In the genomic region with DNA sequence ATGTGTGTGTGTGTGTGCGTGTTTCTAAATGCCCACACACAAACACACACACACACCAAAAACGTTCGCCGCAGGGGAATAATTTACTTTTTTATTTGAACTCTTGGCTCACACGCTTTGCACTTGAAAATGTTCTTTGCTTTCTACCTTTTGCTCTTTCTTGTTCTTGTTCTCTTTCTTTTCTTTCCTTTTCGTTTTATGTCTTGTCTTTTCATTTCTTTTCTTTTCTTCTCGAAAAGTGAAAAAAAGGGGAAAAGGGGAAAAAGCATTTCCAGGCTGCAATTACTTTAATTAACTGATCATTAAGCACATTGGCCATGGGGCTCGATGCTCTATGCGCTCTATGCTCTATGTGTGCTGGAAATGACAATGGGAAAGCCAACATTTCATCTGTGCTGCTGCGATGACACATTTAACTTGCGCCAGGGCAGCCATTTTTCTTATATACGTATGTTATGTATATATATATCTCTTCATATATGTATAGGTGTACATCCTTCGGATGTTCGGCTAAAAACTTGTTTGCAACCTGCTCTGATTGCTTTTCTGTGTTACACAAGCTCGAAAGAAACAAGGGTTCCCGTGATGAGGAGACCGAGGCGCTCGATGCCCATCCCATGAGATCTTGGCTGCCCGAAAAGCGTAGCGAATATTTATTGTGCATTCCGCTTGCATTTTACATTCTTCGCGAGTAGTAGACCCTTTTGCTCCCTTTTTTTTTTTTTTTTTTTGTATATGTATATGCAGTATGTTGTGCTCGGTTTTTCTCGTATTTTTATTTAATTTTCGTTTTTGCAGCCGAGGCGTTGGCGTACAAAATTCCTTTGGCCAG, we compare ENCODE assay signal across 1 fruit fly cellular context.
A peak's percentile ranks its signal among the peaks of the same experiment; 100 is the strongest.
TF ChIP-seq lines count a peak whose summit lies in the region.

No protein-coding gene starts in this region.

TF ChIP-seq in whole organism, embryonic, 481 proteins besides CTCF, POLR2A, EP300 and RAD21 (continued from another document):
- TF ChIP-seq caup (GFP tag; optimal IDR thresholded peaks at IDR 0.05; lab: Kevin White, UChicago; ENCODE audit: severe bottlenecking), result no peak
- TF ChIP-seq Aef1 (GFP tag; IDR thresholded peaks at IDR 0.05; lab: Robert Waterston, UW), result no peak
- no peak for TF ChIP-seq CG10959 (GFP tag; IDR thresholded peaks at IDR 0.05; lab: Robert Waterston, UW)
- TF ChIP-seq Fer2 (tag; optimal IDR thresholded peaks at IDR 0.05; lab: Kevin White, UChicago), result no peak
- no peak for TF ChIP-seq CG11398 (GFP tag; optimal IDR thresholded peaks at IDR 0.05; lab: Kevin White, UChicago)
- no peak for TF ChIP-seq unc-4 (GFP tag; IDR thresholded peaks at IDR 0.05; lab: Robert Waterston, UW; ENCODE audit: partially characterized antibody)
- TF ChIP-seq lmd (GFP tag; IDR thresholded peaks at IDR 0.05; lab: Robert Waterston, UW), result no peak
- TF ChIP-seq CG6272 (GFP tag; IDR thresholded peaks at IDR 0.05; lab: Robert Waterston, UW), result no peak
- TF ChIP-seq ash1 (GFP tag; optimal IDR thresholded peaks at IDR 0.05; lab: Kevin White, UChicago), result no peak
- TF ChIP-seq CG1603 (tag; optimal IDR thresholded peaks at IDR 0.05; lab: Kevin White, UChicago), result no peak
- peak; percentile 28 for TF ChIP-seq Ets65A (GFP tag; lab: Kevin White, UChicago)
- TF ChIP-seq CG13123 (GFP tag; optimal IDR thresholded peaks at IDR 0.05; lab: Kevin White, UChicago), result no peak
- no peak for TF ChIP-seq NC2α (GFP tag; optimal IDR thresholded peaks at IDR 0.05; lab: Kevin White, UChicago)
- TF ChIP-seq CG7745 (tag; optimal IDR thresholded peaks at IDR 0.05; lab: Kevin White, UChicago), result peak; percentile 25
- no peak for TF ChIP-seq wek (GFP tag; optimal IDR thresholded peaks at IDR 0.05; lab: Kevin White, UChicago)
- TF ChIP-seq wor (GFP tag; IDR thresholded peaks at IDR 0.05; lab: Robert Waterston, UW), result no peak
- no peak for TF ChIP-seq Mrtf (GFP tag; IDR thresholded peaks at IDR 0.05; lab: Robert Waterston, UW)
- TF ChIP-seq HLH54F (GFP tag; optimal IDR thresholded peaks at IDR 0.05; lab: Kevin White, UChicago), result no peak
- TF ChIP-seq knrl (GFP tag; IDR thresholded peaks at IDR 0.05; lab: Robert Waterston, UW; ENCODE audit: partially characterized antibody), result no peak
- no peak for TF ChIP-seq CG9932 (GFP tag; IDR thresholded peaks at IDR 0.05; lab: Robert Waterston, UW)
- TF ChIP-seq CG10543 (GFP tag; optimal IDR thresholded peaks at IDR 0.05; lab: Kevin White, UChicago), result no peak
- TF ChIP-seq Blimp-1 (GFP tag; optimal IDR thresholded peaks at IDR 0.05; lab: Kevin White, UChicago), result peak; percentile 27
- no peak for TF ChIP-seq sens-2 (GFP tag; IDR thresholded peaks at IDR 0.05; lab: Robert Waterston, UW)
- TF ChIP-seq Hr39 (optimal IDR thresholded peaks at IDR 0.05; lab: Kevin White, UChicago), result no peak
- no peak for TF ChIP-seq mam (GFP tag; optimal IDR thresholded peaks at IDR 0.05; lab: Kevin White, UChicago)
- no peak for TF ChIP-seq tx (GFP tag; optimal IDR thresholded peaks at IDR 0.05; lab: Kevin White, UChicago)
- TF ChIP-seq nom (GFP tag; optimal IDR thresholded peaks at IDR 0.05; lab: Kevin White, UChicago), result peak; percentile 76
TF ChIP-seq in whole organism, embryonic: peak in this region for 8.
